Worm (Caenorhabditis elegans): Measurements from ENCODE around the gene M18.6.

The M18.6 gene

DNA sequence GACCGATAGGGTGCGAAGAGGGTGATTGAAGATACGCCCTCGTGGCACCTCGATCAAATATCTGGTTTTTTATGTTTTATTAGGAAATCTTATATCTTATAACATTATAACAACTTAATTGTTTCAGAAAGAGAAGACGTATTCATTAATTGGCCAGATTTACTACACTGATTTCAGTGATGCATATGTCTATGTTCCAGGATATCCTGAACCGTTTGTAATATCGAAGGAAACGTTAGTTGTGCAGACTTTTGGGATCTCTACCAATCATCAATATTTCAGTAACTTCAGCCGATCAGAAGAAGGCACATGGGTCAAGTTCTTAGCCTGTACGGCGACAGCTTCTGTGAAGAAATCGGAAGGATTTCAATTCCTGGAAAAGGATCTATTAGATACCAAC lies 39.3 kb downstream of the M18.6 start:
- TF ChIP-seq him-1 (tag; optimal IDR thresholded peaks at IDR 0.05) (no peak), W03F9.2 (tag; optimal IDR thresholded peaks at IDR 0.05) (no peak), dao-5 (tag; optimal IDR thresholded peaks at IDR 0.05) (no peak)

DNA sequence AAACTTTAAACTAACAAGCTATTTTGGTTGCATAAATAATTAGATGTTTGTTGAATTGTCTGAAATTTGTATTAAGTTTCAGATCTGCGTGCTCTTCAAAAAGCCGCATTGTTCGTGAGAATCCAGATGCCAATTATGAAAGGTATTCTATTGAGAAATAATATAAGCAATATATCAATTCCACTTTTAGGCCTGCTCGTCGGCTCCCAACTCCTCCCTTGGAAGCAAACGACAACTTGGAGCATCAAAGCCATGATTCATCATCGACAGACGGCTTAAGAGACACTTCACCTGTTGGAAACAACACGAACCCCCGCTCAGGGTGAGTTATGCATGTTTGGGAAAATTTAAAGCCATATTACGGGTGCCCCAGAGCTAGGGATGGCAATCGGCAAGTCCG lies 41.6 kb downstream of the M18.6 start:
- TF ChIP-seq W03F9.2 (tag; optimal IDR thresholded peaks at IDR 0.05) (no peak), him-1 (tag; optimal IDR thresholded peaks at IDR 0.05) (no peak), dao-5 (tag; optimal IDR thresholded peaks at IDR 0.05) (no peak)

DNA sequence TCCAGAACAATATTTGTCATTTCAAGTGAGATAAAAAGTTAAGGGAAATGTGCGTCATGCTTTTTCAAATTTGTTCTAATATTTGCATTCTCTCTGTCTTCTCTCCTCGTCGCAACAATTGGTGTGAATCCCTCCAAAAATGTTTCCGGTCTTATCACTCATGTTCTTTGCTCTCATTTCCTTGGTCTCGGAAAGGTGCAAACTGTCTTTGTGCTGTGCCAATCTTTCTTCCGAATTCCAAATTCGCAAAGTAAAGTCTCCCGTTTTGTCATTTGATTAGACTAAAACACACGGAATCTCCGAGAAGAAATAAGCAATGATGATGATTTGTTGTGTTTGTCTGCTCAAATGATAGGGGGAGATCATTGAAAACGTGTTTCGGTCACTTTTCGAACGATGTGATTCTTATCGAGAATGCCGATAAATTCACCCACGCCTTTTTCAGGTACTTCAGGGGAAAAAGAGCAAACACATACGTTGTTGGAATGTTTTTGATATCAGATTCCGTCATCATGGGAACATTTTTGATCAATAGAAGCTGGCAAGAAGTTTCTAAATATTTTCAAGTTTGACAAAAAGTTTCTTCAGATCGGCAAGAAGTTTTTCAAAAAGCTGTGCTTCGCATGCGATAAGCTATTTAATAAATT lies 44.4 kb downstream of the M18.6 start:
- no peak for TF ChIP-seq dao-5 (tag; optimal IDR thresholded peaks at IDR 0.05)
- no peak for TF ChIP-seq W03F9.2 (tag; optimal IDR thresholded peaks at IDR 0.05)
- TF ChIP-seq him-1 (tag; optimal IDR thresholded peaks at IDR 0.05), result no peak

DNA sequence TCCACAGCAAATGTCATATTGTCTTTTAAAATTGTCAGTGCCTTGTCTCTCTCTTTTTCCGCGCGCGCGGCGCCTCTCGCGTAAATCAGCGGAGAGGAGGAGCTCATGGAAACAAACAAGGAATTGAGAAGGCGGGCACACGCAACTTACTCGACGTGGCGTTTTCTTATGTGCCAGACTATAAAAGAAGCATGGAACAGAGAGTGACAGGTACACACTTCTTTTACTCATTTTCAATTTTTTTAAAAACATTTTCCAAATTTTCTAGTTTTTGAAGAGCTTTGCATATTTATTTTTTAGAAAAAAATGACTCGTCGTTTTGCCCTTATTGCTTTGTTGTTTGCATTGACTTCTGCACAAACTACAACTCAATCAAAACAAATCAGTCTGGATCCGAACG lies 46.8 kb downstream of the M18.6 start, which contains the start of gene F20B10.3:
Gene F20B10.3, plus strand, starts transcription at position 301 of the 400 bp plus-strand sequence.
- TF ChIP-seq him-1 (tag; optimal IDR thresholded peaks at IDR 0.05), result no peak
- TF ChIP-seq W03F9.2 (tag; optimal IDR thresholded peaks at IDR 0.05), result no peak
- no peak for TF ChIP-seq dao-5 (tag; optimal IDR thresholded peaks at IDR 0.05)

Data from whole organism, L4/young adult.